Fruit fly (Drosophila melanogaster): ENCODE data around the gene chm.

The chm gene

DNA sequence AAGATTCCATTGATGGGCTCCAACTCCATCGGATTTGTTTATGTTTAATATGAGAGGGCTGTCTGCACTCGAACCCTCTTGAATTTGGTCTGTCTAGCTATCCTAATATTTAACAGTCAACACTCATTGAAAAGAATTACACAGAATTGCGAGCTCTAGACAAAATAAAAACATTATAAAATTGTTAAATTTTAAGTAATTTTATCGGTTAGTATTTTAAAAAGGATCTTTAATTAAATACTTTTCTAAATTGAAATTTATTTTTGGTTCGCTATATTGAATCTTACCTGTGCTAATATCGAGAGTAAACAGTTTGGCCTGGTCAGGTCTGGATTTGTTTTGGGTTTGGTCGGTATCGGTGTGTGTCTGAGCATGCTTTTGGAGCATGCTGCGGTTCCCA is 10.6 kb upstream of the chm start (continued):
- TF ChIP-seq CG31388 (GFP tag; optimal IDR thresholded peaks at IDR 0.05) (no peak), p53 (GFP tag; optimal IDR thresholded peaks at IDR 0.05) (no peak), CG1832 (GFP tag; optimal IDR thresholded peaks at IDR 0.05) (no peak), aop (GFP tag; IDR thresholded peaks at IDR 0.05) (no peak), Elba2 (GFP tag; optimal IDR thresholded peaks at IDR 0.05) (no peak), CG3847 (GFP tag; IDR thresholded peaks at IDR 0.05) (peak; percentile 76), Six4 (GFP tag; optimal IDR thresholded peaks at IDR 0.05) (peak; percentile 2), D (optimal IDR thresholded peaks at IDR 0.05) (no peak), D (GFP tag; optimal IDR thresholded peaks at IDR 0.05) (peak; percentile 16), CG32772 (GFP tag; IDR thresholded peaks at IDR 0.05) (peak; percentile 71; the same call in 1 of the 2 replicates), Lim3 (GFP tag; IDR thresholded peaks at IDR 0.05) (peak; percentile 35; the same call in 1 of the 2 replicates), Fer3 (tag; optimal IDR thresholded peaks at IDR 0.05) (peak; percentile 80), CG7271 (tag; optimal IDR thresholded peaks at IDR 0.05) (no peak), CG11696 (GFP tag; IDR thresholded peaks at IDR 0.05) (peak; percentile 66; the same call in 1 of the 2 replicates), CG1024 (GFP tag; IDR thresholded peaks at IDR 0.05) (peak; percentile 60), Atf3 (GFP tag; optimal IDR thresholded peaks at IDR 0.05) (no peak), ara (GFP tag; IDR thresholded peaks at IDR 0.05) (peak; percentile 71), fd102C (GFP tag; optimal IDR thresholded peaks at IDR 0.05) (no peak), CG16863 (GFP tag; optimal IDR thresholded peaks at IDR 0.05) (no peak), CG34376 (GFP tag; optimal IDR thresholded peaks at IDR 0.05) (no peak), pfk (GFP tag; optimal IDR thresholded peaks at IDR 0.05) (no peak), scrt (GFP tag; optimal IDR thresholded peaks at IDR 0.05) (peak; percentile 49), vfl (GFP tag; optimal IDR thresholded peaks at IDR 0.05) (peak; percentile 7), CG34422 (GFP tag; IDR thresholded peaks at IDR 0.05) (peak; percentile 73; the same call in 2 of the 3 replicates), CG7963 (GFP tag; IDR thresholded peaks at IDR 0.05; ENCODE audit: partially characterized antibody) (no peak), HLH54F (GFP tag; optimal IDR thresholded peaks at IDR 0.05) (no peak), gfzf (GFP tag; optimal IDR thresholded peaks at IDR 0.05) (no peak), CG15514 (GFP tag; optimal IDR thresholded peaks at IDR 0.05) (peak; percentile 29), Blimp-1 (GFP tag; optimal IDR thresholded peaks at IDR 0.05) (peak; percentile 75), sima (GFP tag; optimal IDR thresholded peaks at IDR 0.05) (no peak), CTCF (GFP tag; optimal IDR thresholded peaks at IDR 0.05) (no peak), B-H2 (GFP tag; optimal IDR thresholded peaks at IDR 0.05) (peak; percentile 76), Ptx1 (GFP tag; IDR thresholded peaks at IDR 0.05) (peak; percentile 91), Kr (GFP tag; optimal IDR thresholded peaks at IDR 0.05) (no peak), knrl (GFP tag; IDR thresholded peaks at IDR 0.05; ENCODE audit: partially characterized antibody) (no peak), BEAF-32 (GFP tag; optimal IDR thresholded peaks at IDR 0.05) (no peak), Hand (GFP tag; optimal IDR thresholded peaks at IDR 0.05) (peak; percentile 29), CG18764 (GFP tag; optimal IDR thresholded peaks at IDR 0.05) (peak; percentile 3), CG2678 (tag; optimal IDR thresholded peaks at IDR 0.05) (peak; percentile 86), lmd (GFP tag; IDR thresholded peaks at IDR 0.05) (peak; percentile 83), bsh (GFP tag; optimal IDR thresholded peaks at IDR 0.05) (peak in 1 of 2 experiments; percentile 76), Side (GFP tag; optimal IDR thresholded peaks at IDR 0.05) (no peak), cad (GFP tag; optimal IDR thresholded peaks at IDR 0.05) (no peak), CG6854 (GFP tag; optimal IDR thresholded peaks at IDR 0.05) (no peak), dan (GFP tag; IDR thresholded peaks at IDR 0.05) (no peak), CG11560 (tag; IDR thresholded peaks at IDR 0.05) (peak; percentile 59; the same call in 2 of the 3 replicates), bbx (GFP tag; IDR thresholded peaks at IDR 0.05; ENCODE audit: partially characterized antibody) (no peak), Ada2b (GFP tag; IDR thresholded peaks at IDR 0.05) (peak; percentile 88), CG7745 (tag; optimal IDR thresholded peaks at IDR 0.05) (no peak), tll (GFP tag; optimal IDR thresholded peaks at IDR 0.05) (no peak), sd (tag; optimal IDR thresholded peaks at IDR 0.05) (peak; percentile 14)

All from whole organism, embryonic.